Fruit fly (Drosophila melanogaster) whole organism, embryonic: Measurements from ENCODE around the gene Pde11.
A peak's percentile ranks its signal among the peaks of the same experiment; 100 is the strongest.

ENCODE experiments used
- Asciz ChIP-seq: fragments of 200-800 bp; sonication (Bioruptor generic); optimal IDR thresholded peaks from 2 replicates; lab custom pipeline; 2017; ENCODE audit warnings: missing biosample characterization, mild to moderate bottlenecking, missing genetic modification characterization, missing genetic modification reagents
- Blimp-1 ChIP-seq: fragments of 200-800 bp; sonication (Bioruptor generic); optimal IDR thresholded peaks from 3 replicates; lab custom pipeline; 2018; ENCODE audit warnings: missing biosample characterization, missing genetic modification characterization, mild to moderate bottlenecking, moderate library complexity, missing genetic modification reagents
- CG10274 ChIP-seq: fragments of 200-800 bp; sonication (Bioruptor generic); optimal IDR thresholded peaks from 3 replicates; lab custom pipeline; 2017; ENCODE audit warnings: missing biosample characterization, mild to moderate bottlenecking, missing genetic modification characterization
- CG11093 ChIP-seq: fragments of 200-800 bp; sonication (Bioruptor generic); IDR thresholded peaks from 3 replicates; pipeline ENCODE4 v1.3.6; 2022; ENCODE audit warnings: missing biosample characterization, missing genetic modification characterization
- CG11723 ChIP-seq: fragments of 200-800 bp; sonication (Bioruptor generic); optimal IDR thresholded peaks from 2 replicates; lab custom pipeline; 2017; ENCODE audit warnings: missing biosample characterization, mild to moderate bottlenecking, missing genetic modification characterization
- CG12769 ChIP-seq: fragments of 200-800 bp; sonication (Bioruptor generic); optimal IDR thresholded peaks from 2 replicates; lab custom pipeline; 2019; ENCODE audit warnings: missing biosample characterization, mild to moderate bottlenecking, missing genetic modification characterization, moderate library complexity
- CG1529 ChIP-seq: fragments of 200-800 bp; sonication (Bioruptor generic); optimal IDR thresholded peaks from 3 replicates; lab custom pipeline; 2018; ENCODE audit warnings: missing biosample characterization, missing genetic modification characterization
- CG17186 ChIP-seq: fragments of 200-800 bp; sonication (Bioruptor generic); optimal IDR thresholded peaks from 3 replicates; lab custom pipeline; 2017; ENCODE audit warnings: missing biosample characterization, missing genetic modification reagents, missing genetic modification characterization
- CG18011 ChIP-seq: fragments of 200-800 bp; sonication (Bioruptor generic); optimal IDR thresholded peaks from 2 replicates; lab custom pipeline; 2017; ENCODE audit warnings: missing biosample characterization, missing genetic modification characterization, mild to moderate bottlenecking, moderate library complexity, missing genotype
- CG2875 ChIP-seq: fragments of 200-800 bp; sonication (Bioruptor generic); optimal IDR thresholded peaks from 2 replicates; lab custom pipeline; 2017; ENCODE audit warnings: missing biosample characterization, mild to moderate bottlenecking, missing genetic modification characterization, missing genetic modification reagents
- CG33213 ChIP-seq: fragments of 200-800 bp; sonication (Bioruptor generic); optimal IDR thresholded peaks from 3 replicates; lab custom pipeline; 2016; ENCODE audit warnings: missing biosample characterization, missing genetic modification characterization
- CG5245 ChIP-seq: fragments of 200-800 bp; sonication (Bioruptor generic); optimal IDR thresholded peaks from 3 replicates; lab custom pipeline; 2016; ENCODE audit warnings: missing biosample characterization, missing genetic modification characterization
- CG6254 ChIP-seq: fragments of 200-800 bp; sonication (Bioruptor generic); optimal IDR thresholded peaks from 3 replicates; lab custom pipeline; 2017; ENCODE audit warnings: mild to moderate bottlenecking, missing biosample characterization, missing genetic modification reagents, missing genetic modification characterization
- CG6813 ChIP-seq: fragments of 200-800 bp; sonication (Bioruptor generic); optimal IDR thresholded peaks from 2 replicates; lab custom pipeline; 2017; ENCODE audit warnings: missing biosample characterization, missing genetic modification characterization, mild to moderate bottlenecking, moderate library complexity, missing genetic modification reagents
- CG7556 ChIP-seq: fragments of 200-800 bp; sonication (Bioruptor generic); optimal IDR thresholded peaks from 2 replicates; lab custom pipeline; 2017; ENCODE audit warnings: missing biosample characterization, mild to moderate bottlenecking, missing genetic modification characterization
- CG8281 ChIP-seq: fragments of 200-800 bp; sonication (Bioruptor generic); optimal IDR thresholded peaks from 2 replicates; lab custom pipeline; 2018; ENCODE audit warnings: missing biosample characterization, mild to moderate bottlenecking, missing genetic modification characterization, moderate library complexity
- HLHmδ ChIP-seq: fragments of 200-800 bp; sonication (Bioruptor generic); optimal IDR thresholded peaks from 2 replicates; lab custom pipeline; 2018; ENCODE audit warnings: missing biosample characterization, mild to moderate bottlenecking, missing genetic modification characterization, moderate library complexity
- Hr78 ChIP-seq, 2 experiments: fragments of 200-800 bp in 1 of 2; fragments of >200 bp in 1 of 2; sonication (Bioruptor generic) in 1 of 2; optimal IDR thresholded peaks; 2 replicates each; lab custom pipeline; 2017 to 2019; ENCODE audit warnings: missing biosample characterization in 2 of 2, missing genetic modification characterization in 2 of 2, mild to moderate bottlenecking in 1 of 2, moderate library complexity in 1 of 2
- Scr ChIP-seq: fragments of 200-800 bp; sonication (Bioruptor generic); IDR thresholded peaks from 2 replicates; pipeline ENCODE4 v1.3.6; 2022; ENCODE audit warnings: missing biosample characterization, missing genetic modification characterization; ENCODE audit not compliant: partially characterized antibody
- Sox102F ChIP-seq: fragments of 200-800 bp; sonication (Bioruptor generic); optimal IDR thresholded peaks from 2 replicates; lab custom pipeline; 2018; ENCODE audit warnings: missing biosample characterization, mild to moderate bottlenecking, missing genetic modification characterization, moderate library complexity
- ac ChIP-seq: fragments of 200-800 bp; sonication (Bioruptor generic); optimal IDR thresholded peaks from 3 replicates; lab custom pipeline; 2017; ENCODE audit warnings: missing biosample characterization, mild to moderate bottlenecking, missing genetic modification characterization
- chm ChIP-seq: fragments of 200-800 bp; sonication (Bioruptor generic); IDR thresholded peaks from 2 replicates; pipeline ENCODE4 v1.3.6; 2022; ENCODE audit warnings: missing biosample characterization, missing genetic modification characterization
- crp ChIP-seq, 2 experiments: fragments of 200-800 bp; sonication (Bioruptor generic); optimal IDR thresholded peaks; 2 replicates in 1 of 2; 3 replicates in 1 of 2; lab custom pipeline; 2017; ENCODE audit warnings: missing biosample characterization in 2 of 2, missing genetic modification characterization in 2 of 2, mild to moderate bottlenecking in 1 of 2, moderate library complexity in 1 of 2
- eve ChIP-seq, 2 experiments: fragments of >200 bp; optimal IDR thresholded peaks; 2 replicates each; lab custom pipeline; 2017; ENCODE audit warnings: missing biosample characterization in 2 of 2, missing genetic modification characterization in 2 of 2
- fd64A ChIP-seq: fragments of 200-800 bp; sonication (Bioruptor generic); optimal IDR thresholded peaks from 3 replicates; lab custom pipeline; 2018; ENCODE audit warnings: missing biosample characterization, mild to moderate bottlenecking, missing genetic modification characterization
- gce ChIP-seq: fragments of 200-800 bp; sonication (Bioruptor generic); IDR thresholded peaks from 3 replicates; pipeline ENCODE4 v1.3.6; 2022; ENCODE audit warnings: missing biosample characterization, missing genetic modification characterization
- gem ChIP-seq: fragments of 200-800 bp; sonication (Bioruptor generic); optimal IDR thresholded peaks from 2 replicates; lab custom pipeline; 2019; ENCODE audit warnings: missing biosample characterization, mild to moderate bottlenecking, missing genetic modification characterization, moderate library complexity
- grau ChIP-seq: fragments of 200-800 bp; optimal IDR thresholded peaks from 3 replicates; lab custom pipeline; 2019; ENCODE audit warnings: missing biosample characterization, mild to moderate bottlenecking, missing genetic modification characterization, moderate library complexity
- hkb ChIP-seq, 2 experiments: fragments of 200-800 bp in 1 of 2; fragments of >200 bp in 1 of 2; sonication (Bioruptor generic) in 1 of 2; IDR thresholded peaks in 1 of 2; optimal IDR thresholded peaks in 1 of 2; 2 replicates each; pipeline versions ENCODE4 v1.3.6 to Lab custom; 2017 to 2022; ENCODE audit warnings: missing biosample characterization in 1 of 2, missing genetic modification characterization in 1 of 2
- ken ChIP-seq: fragments of 200-800 bp; sonication (Bioruptor generic); IDR thresholded peaks from 3 replicates; pipeline ENCODE4 v1.3.6; 2022; ENCODE audit warnings: missing biosample characterization, missing genetic modification characterization
- kni ChIP-seq: fragments of 200-800 bp; sonication (Bioruptor generic); optimal IDR thresholded peaks from 3 replicates; lab custom pipeline; 2017; ENCODE audit warnings: mild to moderate bottlenecking, missing biosample characterization, missing genetic modification reagents, missing genetic modification characterization
- nerfin-1 ChIP-seq: fragments of 200-800 bp; sonication (Bioruptor generic); optimal IDR thresholded peaks from 3 replicates; lab custom pipeline; 2019; ENCODE audit warnings: missing biosample characterization, mild to moderate bottlenecking, missing genetic modification characterization, moderate library complexity
- oc ChIP-seq: fragments of 200-800 bp; sonication (Bioruptor generic); optimal IDR thresholded peaks from 2 replicates; lab custom pipeline; 2018; ENCODE audit warnings: missing biosample characterization, mild to moderate bottlenecking, missing genetic modification characterization, moderate library complexity
- odd ChIP-seq: fragments of 200-800 bp; sonication (Bioruptor generic); optimal IDR thresholded peaks from 2 replicates; lab custom pipeline; 2017; ENCODE audit warnings: missing biosample characterization, mild to moderate bottlenecking, missing genetic modification characterization
- onecut ChIP-seq: fragments of 200-800 bp; sonication (Bioruptor generic); IDR thresholded peaks from 2 replicates; pipeline ENCODE4 v1.3.6; 2022; ENCODE audit warnings: missing biosample characterization, missing genetic modification characterization
- otp ChIP-seq: fragments of 200-800 bp; sonication (Bioruptor generic); IDR thresholded peaks from 3 replicates; pipeline ENCODE4, ENCODE4 v1.3.6; 2022; ENCODE audit warnings: missing biosample characterization, missing genetic modification characterization
- phol ChIP-seq: fragments of 200-800 bp; sonication (Bioruptor generic); optimal IDR thresholded peaks from 3 replicates; lab custom pipeline; 2018; ENCODE audit warnings: missing biosample characterization, mild to moderate bottlenecking, missing genetic modification characterization, moderate library complexity
- psq ChIP-seq: fragments of 200-800 bp; sonication (Bioruptor generic); optimal IDR thresholded peaks from 2 replicates; lab custom pipeline; 2017; ENCODE audit warnings: missing biosample characterization, missing genetic modification characterization
- sim ChIP-seq: fragments of 200-800 bp; sonication (Bioruptor generic); IDR thresholded peaks from 2 replicates; pipeline ENCODE4 v1.3.6; 2022; ENCODE audit warnings: missing biosample characterization, missing genetic modification characterization
- slp2 ChIP-seq: fragments of 200-800 bp; sonication (Bioruptor generic); optimal IDR thresholded peaks from 2 replicates; lab custom pipeline; 2016; ENCODE audit warnings: missing biosample characterization, missing genetic modification characterization
- tll ChIP-seq, 2 experiments: fragments of 200-800 bp in 1 of 2; fragments of >200 bp in 1 of 2; sonication (Bioruptor generic) in 1 of 2; optimal IDR thresholded peaks; 2 replicates each; lab custom pipeline; 2017 to 2019; ENCODE audit warnings: missing biosample characterization in 2 of 2, missing genetic modification characterization in 2 of 2, mild to moderate bottlenecking in 1 of 2, moderate library complexity in 1 of 2
- twi ChIP-seq: fragments of 200-800 bp; optimal IDR thresholded peaks from 2 replicates; lab custom pipeline; 2019; ENCODE audit warnings: missing biosample characterization, mild to moderate bottlenecking, missing genetic modification characterization, moderate library complexity
- wek ChIP-seq: fragments of 200-800 bp; sonication (Bioruptor generic); optimal IDR thresholded peaks from 3 replicates; lab custom pipeline; 2018; ENCODE audit warnings: missing biosample characterization, mild to moderate bottlenecking, missing genetic modification characterization, moderate library complexity
- yki ChIP-seq: fragments of >200 bp; optimal IDR thresholded peaks from 3 replicates; lab custom pipeline; 2018
- z ChIP-seq: fragments of 200-800 bp; sonication (Bioruptor generic); IDR thresholded peaks from 3 replicates; pipeline ENCODE4 v1.3.6; 2022; ENCODE audit warnings: missing biosample characterization, missing genetic modification characterization

Pde11 gene

DNA sequence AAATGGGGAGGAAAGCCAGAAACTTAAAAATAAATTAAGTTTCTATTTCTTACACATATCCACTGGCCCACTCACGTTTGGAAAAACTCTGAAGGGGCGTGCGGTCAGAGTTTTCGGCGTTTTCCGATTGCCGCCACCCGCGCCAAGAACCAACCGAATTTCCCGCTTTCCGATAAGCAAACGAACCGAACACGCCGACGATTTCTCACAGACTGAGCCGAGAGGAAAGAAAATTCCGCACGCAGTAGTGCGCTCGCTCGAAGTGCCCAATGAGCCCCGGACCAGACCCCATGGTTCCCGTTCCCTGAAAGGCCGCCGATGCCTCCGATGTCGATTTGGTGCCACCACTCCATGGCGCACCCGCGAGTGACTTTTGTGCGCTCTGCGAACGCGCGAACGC, 86.4 kb downstream of the Pde11 start, which contains the start of gene kon (continued):
- TF ChIP-seq gce (GFP tag; lab: Robert Waterston, UW), result 0 out of 3 replicates have a peak, but pooled peaks have one; percentile 22
- TF ChIP-seq CG5245 (GFP tag; lab: Kevin White, UChicago), result no peak
- no peak for TF ChIP-seq CG7556 (GFP tag; lab: Kevin White, UChicago)
- no peak for TF ChIP-seq CG18011 (GFP tag; lab: Kevin White, UChicago)
- TF ChIP-seq CG12769 (tag; lab: Kevin White, UChicago), result peak; percentile 91
- TF ChIP-seq onecut (GFP tag; lab: Robert Waterston, UW), result no peak
- TF ChIP-seq CG11723 (GFP tag; lab: Kevin White, UChicago), result no peak
- TF ChIP-seq CG8281 (tag; lab: Kevin White, UChicago), result no peak
- peak; percentile 18; the same call in 1 of the 2 replicates for TF ChIP-seq Scr (GFP tag; lab: Robert Waterston, UW)
- peak; percentile 74; the same call in 2 of the 3 replicates for TF ChIP-seq z (GFP tag; lab: Robert Waterston, UW)

dm6 chr2L:18499900-18500299, 90.2 kb downstream of the Pde11 start:
- TF ChIP-seq gem, result peak; percentile 12
- no peak for TF ChIP-seq grau (tag; lab: Kevin White, UChicago)
- TF ChIP-seq odd (GFP tag; lab: Kevin White, UChicago), result no peak
- no peak for TF ChIP-seq slp2 (GFP tag; lab: Kevin White, UChicago)
- TF ChIP-seq phol (tag; lab: Kevin White, UChicago), result peak; percentile 13
- peak in 1 of 2 experiments; percentile 41 for TF ChIP-seq eve (GFP tag; optimal IDR thresholded peaks at IDR 0.05; lab: Kevin White, UChicago)
- peak in 1 of 2 experiments; percentile 75 for TF ChIP-seq Hr78 (GFP tag; optimal IDR thresholded peaks at IDR 0.05; lab: Kevin White, UChicago)

- TF ChIP-seq wek (GFP tag; lab: Kevin White, UChicago) (peak; percentile 59), chm (GFP tag; lab: Robert Waterston, UW) (peak; percentile 32; the same call in 1 of the 2 replicates), otp (GFP tag; lab: Robert Waterston, UW) (peak; percentile 37; the same call in 1 of the 3 replicates), tll (GFP tag; optimal IDR thresholded peaks at IDR 0.05; lab: Kevin White, UChicago) (peak in 1 of 2 experiments; percentile 34), CG33213 (peak; percentile 0), HLHmδ (peak; percentile 47), hkb (optimal IDR thresholded peaks at IDR 0.05; lab: Kevin White, UChicago) (no peak), hkb (GFP tag; IDR thresholded peaks at IDR 0.05; lab: Robert Waterston, UW) (0 out of 2 replicates have a peak, but pooled peaks have one; percentile 38), CG1529 (GFP tag; lab: Kevin White, UChicago) (peak; percentile 48), nerfin-1 (no peak), CG2875 (GFP tag; lab: Kevin White, UChicago) (peak; percentile 57), twi (tag; lab: Kevin White, UChicago) (no peak), Blimp-1 (GFP tag; lab: Kevin White, UChicago) (peak; percentile 76), Sox102F (peak; percentile 44), CG6813 (peak; percentile 15), kni (GFP tag; lab: Kevin White, UChicago) (peak; percentile 75), CG10274 (no peak), CG17186 (GFP tag; lab: Kevin White, UChicago) (no peak), sim (no peak), psq (GFP tag; lab: Kevin White, UChicago) (no peak), CG11093 (GFP tag; lab: Robert Waterston, UW) (peak; percentile 18; the same call in 1 of the 3 replicates), ken (0 out of 3 replicates have a peak, but pooled peaks have one; percentile 14), Asciz (GFP tag; lab: Kevin White, UChicago) (peak; percentile 67), ac (peak; percentile 48), fd64A (GFP tag; lab: Kevin White, UChicago) (peak; percentile 66), oc (tag; lab: Kevin White, UChicago) (peak; percentile 20), yki (lab: Kevin White, UChicago) (no peak), CG6254 (GFP tag; lab: Kevin White, UChicago) (peak; percentile 26), crp (GFP tag; optimal IDR thresholded peaks at IDR 0.05; lab: Kevin White, UChicago) (no peak)
Observed at dm6 chr2L:18496834-18497233, 93.3 kb downstream of the Pde11 start.
